Worm (Caenorhabditis elegans) whole organism, late embryonic: ENCODE data around the gene F36D3.4.

Experiments
- ceh-6 ChIP-seq: fragments of 200-800 bp; sonication (Bioruptor generic); optimal IDR thresholded peaks from 2 replicates; lab custom pipeline; 2018; ENCODE audit warnings: mild to moderate bottlenecking, missing genetic modification characterization, missing compliant biosample characterization
- ceh-9 ChIP-seq: sonication (generic microtip); optimal IDR thresholded peaks from 2 replicates; lab custom pipeline; 2016; ENCODE audit warnings: mild to moderate bottlenecking, missing genetic modification characterization, inconsistent platforms, missing compliant biosample characterization
- fkh-10 ChIP-seq: fragments of 150-350 bp; optimal IDR thresholded peaks from 2 replicates; lab custom pipeline; 2014; ENCODE audit warnings: missing biosample characterization, missing genetic modification reagents, missing genetic modification characterization
- hlh-15 ChIP-seq: sonication (generic microtip); optimal IDR thresholded peaks from 2 replicates; lab custom pipeline; 2016; ENCODE audit warnings: missing genetic modification characterization, missing compliant biosample characterization
- lin-11 ChIP-seq: fragments of 200-800 bp; sonication (Bioruptor generic); optimal IDR thresholded peaks from 2 replicates; lab custom pipeline; 2018; ENCODE audit warnings: mild to moderate bottlenecking, missing genetic modification characterization, missing compliant biosample characterization
- odd-2 ChIP-seq: sonication (generic microtip); optimal IDR thresholded peaks from 2 replicates; lab custom pipeline; 2017; ENCODE audit warnings: antibody characterized with exemption, mild to moderate bottlenecking, missing genetic modification characterization, missing compliant biosample characterization
- pag-3 ChIP-seq: sonication (generic microtip); optimal IDR thresholded peaks from 2 replicates; lab custom pipeline; 2016; ENCODE audit warnings: missing compliant biosample characterization, missing genetic modification characterization, borderline replicate concordance
- sox-4 ChIP-seq: sonication (generic microtip); optimal IDR thresholded peaks from 2 replicates; lab custom pipeline; 2017; ENCODE audit warnings: mild to moderate bottlenecking, missing genetic modification characterization, inconsistent platforms, missing compliant biosample characterization
- syd-9 ChIP-seq: sonication (generic microtip); optimal IDR thresholded peaks from 2 replicates; lab custom pipeline; 2016; ENCODE audit warnings: mild to moderate bottlenecking, missing genetic modification characterization, moderate library complexity, missing compliant biosample characterization

- TF ChIP-seq syd-9 (tag; lab: Kevin White, UChicago) (no peak), sox-4 (no peak), pag-3 (tag; lab: Kevin White, UChicago) (no peak), fkh-10 (GFP tag; lab: Kevin White, UChicago) (no peak), ceh-6 (GFP tag; lab: Kevin White, UChicago) (no peak), ceh-9 (tag; lab: Kevin White, UChicago) (no peak), odd-2 (tag; lab: Kevin White, UChicago) (no peak), lin-11 (no peak), hlh-15 (tag; lab: Kevin White, UChicago) (no peak)
Measured at ce11 chrV:16517619-16518018, at the start of gene F36D3.4.
